Worm (Caenorhabditis elegans): ENCODE data around the gene K02F3.9.

- TF ChIP-seq snpc-4 (tag; optimal IDR thresholded peaks at IDR 0.05) (no peak), unc-62 (GFP tag; optimal IDR thresholded peaks at IDR 0.05) (no peak)
These were observed 47.9 kb upstream of the K02F3.9 start for ce11 chrIII:888983-889549.

Measured in whole organism, mixed stage, embryonic.